Worm (Caenorhabditis elegans) whole organism, L3 larva: ENCODE measurements around the gene srsx-40.

Source experiments
- aly-2 ChIP-seq: fragments of 150-350 bp; optimal IDR thresholded peaks from 2 replicates; lab custom pipeline; 2014; ENCODE audit warnings: missing biosample characterization, missing genetic modification characterization
- ama-1 ChIP-seq: fragments of 150-350 bp; optimal IDR thresholded peaks from 2 replicates; lab custom pipeline; 2018
- elt-1 ChIP-seq: fragments of 150-350 bp; optimal IDR thresholded peaks from 2 replicates; lab custom pipeline; 2014; ENCODE audit warnings: missing biosample characterization, missing genetic modification characterization
- elt-3 ChIP-seq, 3 experiments: fragments of 150-350 bp in 1 of 3; sonication (generic microtip) in 2 of 3; optimal IDR thresholded peaks; 2 replicates in 2 of 3; 4 replicates in 1 of 3; lab custom pipeline; 2014 to 2017; ENCODE audit warnings: missing biosample characterization in 3 of 3, missing genetic modification characterization in 3 of 3
- nhr-237 ChIP-seq: fragments of 150-350 bp; optimal IDR thresholded peaks from 2 replicates; lab custom pipeline; 2014; ENCODE audit warnings: missing biosample characterization, missing genetic modification characterization
- pha-4 ChIP-seq: fragments of 150-350 bp; optimal IDR thresholded peaks from 2 replicates; lab custom pipeline; 2014; ENCODE audit warnings: missing biosample characterization, missing genetic modification reagents, missing genetic modification characterization
- skn-1 ChIP-seq: fragments of 150-350 bp; optimal IDR thresholded peaks from 2 replicates; lab custom pipeline; 2014; ENCODE audit warnings: missing biosample characterization, missing genetic modification characterization
- tbx-2 ChIP-seq: sonication (generic microtip); optimal IDR thresholded peaks from 2 replicates; lab custom pipeline; 2016; ENCODE audit warnings: mild to moderate bottlenecking, missing genetic modification characterization, missing compliant biosample characterization
- ztf-11 ChIP-seq: fragments of 150-350 bp; optimal IDR thresholded peaks from 2 replicates; lab custom pipeline; 2014; ENCODE audit warnings: missing biosample characterization, missing genetic modification characterization

ce11 chrV:7717629-7718028 is 14.2 kb upstream of the srsx-40 start, which contains the start of gene ZK105.5:
- no peak for TF ChIP-seq tbx-2
- no peak for TF ChIP-seq elt-3 (tag; optimal IDR thresholded peaks at IDR 0.05; lab: Kevin White, UChicago)
- no peak for TF ChIP-seq nhr-237 (tag; lab: Kevin White, UChicago)
- TF ChIP-seq skn-1 (tag; lab: Kevin White, UChicago), result no peak
- no peak for TF ChIP-seq aly-2 (tag; lab: Kevin White, UChicago)
- no peak for TF ChIP-seq elt-1 (tag; lab: Kevin White, UChicago)
- TF ChIP-seq pha-4 (tag; lab: Kevin White, UChicago), result no peak
- no peak for TF ChIP-seq ztf-11 (tag; lab: Kevin White, UChicago)
- TF ChIP-seq ama-1 (lab: Kevin White, UChicago), result no peak
